Fruit fly (Drosophila melanogaster): ENCODE measurements around the gene gny.

Gene gny

DNA sequence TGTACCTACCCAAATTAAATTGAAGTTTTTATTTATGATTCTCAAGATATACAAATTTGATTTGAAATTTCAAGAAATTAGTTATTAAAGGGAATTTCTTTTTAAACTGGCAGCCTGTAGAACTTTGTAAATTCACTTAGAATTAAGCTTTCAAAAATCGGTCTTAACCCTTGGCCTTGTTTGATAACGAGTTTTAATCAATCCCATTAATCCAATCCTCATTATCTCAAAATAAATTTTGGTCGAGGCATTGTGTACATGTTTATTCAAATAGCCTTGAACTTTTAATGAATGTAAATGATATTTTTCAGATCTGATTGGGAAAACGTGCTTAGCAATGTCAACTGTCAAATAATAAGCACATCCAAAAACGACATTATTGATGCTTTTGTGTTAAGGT lies 40.1 kb upstream of the gny start:
- TF ChIP-seq CG7928 (GFP tag; optimal IDR thresholded peaks at IDR 0.05) (no peak), CG3281 (GFP tag; optimal IDR thresholded peaks at IDR 0.05) (no peak), exex (tag; optimal IDR thresholded peaks at IDR 0.05) (peak; percentile 6), H15 (GFP tag; IDR thresholded peaks at IDR 0.05) (no peak), cwo (GFP tag; optimal IDR thresholded peaks at IDR 0.05) (peak; percentile 14), eve (GFP tag; optimal IDR thresholded peaks at IDR 0.05) (peak in 1 of 2 experiments; percentile 24), seq (GFP tag; IDR thresholded peaks at IDR 0.05) (no peak)

DNA sequence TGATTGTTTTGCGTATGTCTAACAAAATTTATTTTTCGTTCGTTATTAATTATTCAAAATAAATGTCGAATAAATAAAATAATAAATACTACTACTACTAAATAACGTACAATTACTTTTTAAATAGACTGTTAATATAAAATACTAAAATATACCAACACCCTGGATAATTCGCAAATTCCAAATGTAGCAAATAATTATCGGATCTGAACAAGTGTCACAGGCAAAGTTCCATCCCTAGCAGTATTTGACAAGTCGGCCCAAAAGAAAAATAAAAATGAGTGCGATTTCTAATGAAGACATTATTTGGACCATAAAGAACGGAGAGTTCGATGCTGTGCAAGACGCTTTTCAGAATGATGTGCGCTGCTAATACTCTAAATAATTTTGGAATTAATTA lies 38.5 kb upstream of the gny start, which contains the start of gene CG31715:
Gene CG31715, plus strand, starts transcription at position 212 of the 400 bp plus-strand sequence.
- TF ChIP-seq chm (GFP tag; IDR thresholded peaks at IDR 0.05) = no peak
- no peak for TF ChIP-seq cwo (GFP tag; optimal IDR thresholded peaks at IDR 0.05)
- TF ChIP-seq BEAF-32 (GFP tag; optimal IDR thresholded peaks at IDR 0.05) = peak; percentile 67
- TF ChIP-seq YL-1 (GFP tag; optimal IDR thresholded peaks at IDR 0.05) = peak; percentile 21
- TF ChIP-seq esg (GFP tag; conservative IDR thresholded peaks at IDR 0.05) = 0 out of 2 replicates have a peak, but pooled peaks have one; percentile 11
- TF ChIP-seq CG32532 (GFP tag; IDR thresholded peaks at IDR 0.05) = peak; percentile 58; the same call in 1 of the 2 replicates
- peak; percentile 87 for TF ChIP-seq sd (tag; optimal IDR thresholded peaks at IDR 0.05)
- no peak for TF ChIP-seq Six4 (GFP tag; optimal IDR thresholded peaks at IDR 0.05)
- TF ChIP-seq crp (GFP tag; optimal IDR thresholded peaks at IDR 0.05) = peak in 1 of 2 experiments; percentile 56
- peak; percentile 39 for TF ChIP-seq PHDP (tag; optimal IDR thresholded peaks at IDR 0.05)
- peak; percentile 8 for TF ChIP-seq D19A (tag; optimal IDR thresholded peaks at IDR 0.05)
- peak; percentile 37 for TF ChIP-seq Hr3 (GFP tag; optimal IDR thresholded peaks at IDR 0.05)
- TF ChIP-seq CG1603 (tag; optimal IDR thresholded peaks at IDR 0.05) = peak; percentile 35
- peak; percentile 45; the same call in 1 of the 2 replicates for TF ChIP-seq unc-4 (GFP tag; IDR thresholded peaks at IDR 0.05; ENCODE audit: partially characterized antibody)
- TF ChIP-seq slbo (GFP tag; IDR thresholded peaks at IDR 0.05) = peak; percentile 66
- TF ChIP-seq MESR4 (GFP tag; optimal IDR thresholded peaks at IDR 0.05) = peak; percentile 25
- peak; percentile 10 for TF ChIP-seq CG18262 (tag; optimal IDR thresholded peaks at IDR 0.05)
- no peak for TF ChIP-seq al (GFP tag; IDR thresholded peaks at IDR 0.05)
- TF ChIP-seq Xrp1 (GFP tag; IDR thresholded peaks at IDR 0.05) = 0 out of 2 replicates have a peak, but pooled peaks have one; percentile 22
- TF ChIP-seq CG15601 (tag; optimal IDR thresholded peaks at IDR 0.05) = no peak
- peak; percentile 56 for TF ChIP-seq stwl (tag; optimal IDR thresholded peaks at IDR 0.05)
- TF ChIP-seq tll (GFP tag; optimal IDR thresholded peaks at IDR 0.05) = no peak
- TF ChIP-seq D19B (GFP tag; optimal IDR thresholded peaks at IDR 0.05) = no peak
- peak; percentile 54 for TF ChIP-seq CG12391 (tag; optimal IDR thresholded peaks at IDR 0.05)
- TF ChIP-seq Gug (GFP tag; IDR thresholded peaks at IDR 0.05) = no peak
- TF ChIP-seq CG14710 (tag; optimal IDR thresholded peaks at IDR 0.05) = peak; percentile 23
- TF ChIP-seq CG13894 (tag; optimal IDR thresholded peaks at IDR 0.05) = peak; percentile 27
- peak in 1 of 2 experiments; percentile 18 for TF ChIP-seq Hr51 (GFP tag; optimal IDR thresholded peaks at IDR 0.05)
- TF ChIP-seq gem (tag; optimal IDR thresholded peaks at IDR 0.05) = peak; percentile 64
- TF ChIP-seq CG3847 (GFP tag; IDR thresholded peaks at IDR 0.05) = no peak
- no peak for TF ChIP-seq CG32767 (GFP tag; IDR thresholded peaks at IDR 0.05)
- no peak for TF ChIP-seq en (GFP tag; optimal IDR thresholded peaks at IDR 0.05)
- TF ChIP-seq Nf-YC (tag; optimal IDR thresholded peaks at IDR 0.05) = peak; percentile 14
- no peak for TF ChIP-seq jumu (GFP tag; optimal IDR thresholded peaks at IDR 0.05)
- peak; percentile 18 for TF ChIP-seq gsb-n (tag; optimal IDR thresholded peaks at IDR 0.05)
- TF ChIP-seq CG7839 (tag; optimal IDR thresholded peaks at IDR 0.05) = peak; percentile 13
- TF ChIP-seq CG15514 (GFP tag; optimal IDR thresholded peaks at IDR 0.05) = peak; percentile 37
- TF ChIP-seq dpn (GFP tag; optimal IDR thresholded peaks at IDR 0.05) = peak in 1 of 2 experiments; percentile 41
- TF ChIP-seq grau (tag; optimal IDR thresholded peaks at IDR 0.05) = peak; percentile 38
- no peak for TF ChIP-seq HmgD (GFP tag; optimal IDR thresholded peaks at IDR 0.05)
- no peak for TF ChIP-seq toy (GFP tag; IDR thresholded peaks at IDR 0.05)
- no peak for TF ChIP-seq Bdp1 (GFP tag; optimal IDR thresholded peaks at IDR 0.05)
